Fruit fly (Drosophila melanogaster): ENCODE results near the gene CG31198.

- no peak for TF ChIP-seq Myc (optimal IDR thresholded peaks at IDR 0.05)
- TF ChIP-seq psq (GFP tag; optimal IDR thresholded peaks at IDR 0.05) = no peak
- no peak for TF ChIP-seq HLH106 (tag; optimal IDR thresholded peaks at IDR 0.05)
- no peak for TF ChIP-seq Hnf4 (GFP tag; optimal IDR thresholded peaks at IDR 0.05)
- TF ChIP-seq Sp1 (GFP tag; optimal IDR thresholded peaks at IDR 0.05) = no peak
- TF ChIP-seq h (GFP tag; optimal IDR thresholded peaks at IDR 0.05) = no peak
- no peak for TF ChIP-seq jim (GFP tag; optimal IDR thresholded peaks at IDR 0.05)
- TF ChIP-seq N (GFP tag; optimal IDR thresholded peaks at IDR 0.05) = no peak
- no peak for TF ChIP-seq woc (GFP tag; optimal IDR thresholded peaks at IDR 0.05)
- no peak for TF ChIP-seq dmrt93B (GFP tag; optimal IDR thresholded peaks at IDR 0.05)
- TF ChIP-seq lola (GFP tag; optimal IDR thresholded peaks at IDR 0.05) = no peak
- no peak for TF ChIP-seq Jra (GFP tag; optimal IDR thresholded peaks at IDR 0.05)
- no peak for TF ChIP-seq Hr83 (GFP tag; optimal IDR thresholded peaks at IDR 0.05; ENCODE audit: poor library complexity, severe bottlenecking)
Measured at dm6 chr3R:21807264-21807663, 53.1 kb downstream of the CG31198 start.

Measured in whole organism, wandering third instar larva.